Worm (Caenorhabditis elegans) whole organism, L2 larva: Measurements from ENCODE around the gene rap-2.

Experiments used
- C34F6.9 ChIP-seq: fragments of 150-350 bp; optimal IDR thresholded peaks from 2 replicates; lab custom pipeline; 2014; ENCODE audit warnings: missing biosample characterization, missing genetic modification characterization
- F13H6.1 ChIP-seq: sonication (generic microtip); optimal IDR thresholded peaks from 2 replicates; lab custom pipeline; 2016; ENCODE audit warnings: missing genetic modification characterization, missing compliant biosample characterization
- R02D3.7 ChIP-seq: fragments of 150-350 bp; optimal IDR thresholded peaks from 2 replicates; lab custom pipeline; 2014; ENCODE audit warnings: missing biosample characterization, missing genetic modification characterization
- Y55F3AM.14 ChIP-seq: fragments of 200-800 bp; sonication (Bioruptor generic); optimal IDR thresholded peaks from 2 replicates; lab custom pipeline; 2018; ENCODE audit warnings: mild to moderate bottlenecking, missing genetic modification characterization, missing compliant biosample characterization
- ZK546.5 ChIP-seq: sonication (generic microtip); optimal IDR thresholded peaks from 2 replicates; lab custom pipeline; 2017; ENCODE audit warnings: missing biosample characterization, missing genetic modification characterization
- alr-1 ChIP-seq: fragments of 150-350 bp; optimal IDR thresholded peaks from 2 replicates; lab custom pipeline; 2014; ENCODE audit warnings: missing biosample characterization, missing genetic modification characterization
- aly-2 ChIP-seq: fragments of 150-350 bp; optimal IDR thresholded peaks from 2 replicates; lab custom pipeline; 2014; ENCODE audit warnings: missing biosample characterization, missing genetic modification characterization
- ama-1 ChIP-seq: fragments of 150-350 bp; optimal IDR thresholded peaks from 2 replicates; lab custom pipeline; 2018; ENCODE audit warnings: inconsistent platforms
- blmp-1 ChIP-seq: sonication (generic microtip); optimal IDR thresholded peaks from 2 replicates; lab custom pipeline; 2017; ENCODE audit warnings: missing genetic modification characterization, mild to moderate bottlenecking, missing compliant biosample characterization, antibody characterized with exemption, moderate library complexity; ENCODE audit not compliant: insufficient read depth
- ceh-82 ChIP-seq: fragments of 150-350 bp; optimal IDR thresholded peaks from 2 replicates; lab custom pipeline; 2014; ENCODE audit warnings: missing biosample characterization, missing genetic modification characterization
- crh-2 ChIP-seq: sonication (generic microtip); optimal IDR thresholded peaks from 2 replicates; lab custom pipeline; 2017; ENCODE audit warnings: missing biosample characterization, missing genetic modification characterization
- egl-27 ChIP-seq: sonication (generic microtip); optimal IDR thresholded peaks from 3 replicates; lab custom pipeline; 2017; ENCODE audit warnings: missing biosample characterization, missing genetic modification reagents, missing genetic modification characterization
- elt-1 ChIP-seq: fragments of 150-350 bp; optimal IDR thresholded peaks from 2 replicates; lab custom pipeline; 2014; ENCODE audit warnings: missing biosample characterization, missing genetic modification characterization
- fos-1 ChIP-seq: fragments of 150-350 bp; optimal IDR thresholded peaks from 2 replicates; lab custom pipeline; 2014; ENCODE audit warnings: missing biosample characterization, missing genetic modification characterization
- lin-11 ChIP-seq: fragments of 150-350 bp; sonication (generic microtip); optimal IDR thresholded peaks from 2 replicates; lab custom pipeline; 2014; ENCODE audit warnings: missing biosample characterization, missing genetic modification characterization, inconsistent platforms, mixed read lengths
- lin-13 ChIP-seq: fragments of 150-350 bp; optimal IDR thresholded peaks from 2 replicates; lab custom pipeline; 2014; ENCODE audit warnings: missing biosample characterization, missing genetic modification reagents, missing genetic modification characterization
- lin-39 ChIP-seq: fragments of 150-350 bp; optimal IDR thresholded peaks from 2 replicates; lab custom pipeline; 2014; ENCODE audit warnings: missing biosample characterization, missing genetic modification reagents, missing genetic modification characterization
- lsy-2 ChIP-seq, 2 experiments: fragments of 150-350 bp in 1 of 2; sonication (generic microtip) in 1 of 2; optimal IDR thresholded peaks; 2 replicates each; lab custom pipeline; 2014 to 2017; ENCODE audit warnings: missing biosample characterization in 2 of 2, missing genetic modification characterization in 2 of 2
- mab-5 ChIP-seq: fragments of 150-350 bp; optimal IDR thresholded peaks from 2 replicates; lab custom pipeline; 2014; ENCODE audit warnings: missing biosample characterization, missing genetic modification characterization
- mdl-1 ChIP-seq, 2 experiments: fragments of 150-350 bp in 1 of 2; sonication (generic microtip) in 1 of 2; optimal IDR thresholded peaks; 2 replicates each; lab custom pipeline; 2017; ENCODE audit warnings: missing biosample characterization in 2 of 2, missing genetic modification characterization in 2 of 2
- nhr-12 ChIP-seq: fragments of 150-350 bp; optimal IDR thresholded peaks from 2 replicates; lab custom pipeline; 2014; ENCODE audit warnings: missing biosample characterization, missing genetic modification characterization
- nhr-129 ChIP-seq: fragments of 150-350 bp; optimal IDR thresholded peaks from 2 replicates; lab custom pipeline; 2014; ENCODE audit warnings: missing biosample characterization, missing genetic modification characterization
- nhr-21 ChIP-seq: fragments of 150-350 bp; optimal IDR thresholded peaks from 2 replicates; lab custom pipeline; 2014; ENCODE audit warnings: missing biosample characterization, missing genetic modification characterization
- nhr-25 ChIP-seq: fragments of 150-350 bp; sonication (generic microtip); optimal IDR thresholded peaks from 3 replicates; lab custom pipeline; 2014; ENCODE audit warnings: missing biosample characterization, missing genetic modification characterization
- nhr-77 ChIP-seq: fragments of 150-350 bp; optimal IDR thresholded peaks from 2 replicates; lab custom pipeline; 2014; ENCODE audit warnings: missing biosample characterization, missing genetic modification characterization
- peb-1 ChIP-seq: fragments of 150-350 bp; optimal IDR thresholded peaks from 2 replicates; lab custom pipeline; 2014; ENCODE audit warnings: missing biosample characterization, missing genetic modification characterization
- sem-4 ChIP-seq: fragments of 150-350 bp; optimal IDR thresholded peaks from 2 replicates; lab custom pipeline; 2014; ENCODE audit warnings: missing biosample characterization, missing genetic modification reagents, missing genetic modification characterization
- sma-3 ChIP-seq: sonication (generic microtip); optimal IDR thresholded peaks from 2 replicates; lab custom pipeline; 2016; ENCODE audit warnings: missing genetic modification reagents, missing genetic modification characterization, missing compliant biosample characterization
- sma-9 ChIP-seq, 2 experiments: fragments of 150-350 bp in 1 of 2; sonication (generic microtip) in 1 of 2; optimal IDR thresholded peaks; 2 replicates each; lab custom pipeline; 2014 to 2016; ENCODE audit warnings: missing genetic modification characterization in 2 of 2, mild to moderate bottlenecking in 1 of 2, missing biosample characterization in 1 of 2, missing compliant biosample characterization in 1 of 2, missing genetic modification reagents in 1 of 2, moderate library complexity in 1 of 2
- snpc-4 ChIP-seq: fragments of 150-350 bp; optimal IDR thresholded peaks from 2 replicates; lab custom pipeline; 2014; ENCODE audit warnings: missing biosample characterization, missing genetic modification characterization
- unc-39 ChIP-seq: fragments of 150-350 bp; optimal IDR thresholded peaks from 2 replicates; lab custom pipeline; 2014; ENCODE audit warnings: missing biosample characterization, missing genetic modification characterization
- unc-55 ChIP-seq: fragments of 150-350 bp; sonication (generic microtip); optimal IDR thresholded peaks from 3 replicates; lab custom pipeline; 2014; ENCODE audit warnings: missing biosample characterization, missing genetic modification reagents, missing genetic modification characterization
- unc-62 ChIP-seq: fragments of 150-350 bp; optimal IDR thresholded peaks from 2 replicates; lab custom pipeline; 2014; ENCODE audit warnings: missing biosample characterization, missing genetic modification reagents, missing genetic modification characterization
- zag-1 ChIP-seq: fragments of 150-350 bp; optimal IDR thresholded peaks from 2 replicates; lab custom pipeline; 2014; ENCODE audit warnings: missing biosample characterization, missing genetic modification characterization
- ztf-1 ChIP-seq: fragments of 200-800 bp; sonication (Bioruptor generic); conservative IDR thresholded peaks from 2 replicates; pipeline ENCODE4 v1.3.6; 2022; ENCODE audit warnings: missing genetic modification characterization, missing compliant biosample characterization
- ztf-4 ChIP-seq: fragments of 150-350 bp; optimal IDR thresholded peaks from 2 replicates; lab custom pipeline; 2014; ENCODE audit warnings: missing biosample characterization, missing genetic modification characterization

rap-2 gene

ce11 chrV:15072738-15073137 lies 8.9 kb upstream of the rap-2 start:
- TF ChIP-seq nhr-12 (tag; lab: Kevin White, UChicago) (no peak), ama-1 (lab: Kevin White, UChicago) (no peak), aly-2 (tag; lab: Kevin White, UChicago) (no peak), sma-3 (GFP tag; lab: Kevin White, UChicago) (no peak), sem-4 (tag; lab: Kevin White, UChicago) (no peak), fos-1 (tag; lab: Kevin White, UChicago) (no peak), elt-1 (tag; lab: Kevin White, UChicago) (no peak), F13H6.1 (no peak), ztf-1 (GFP tag; lab: Robert Waterston, UW) (no peak)

ce11 chrV:15071015-15071810 lies 7.3 kb upstream of the rap-2 start, which contains the start of gene unc-76:
Gene unc-76, plus strand, starts transcription at chrV:15071760.
- TF ChIP-seq unc-62 (GFP tag; lab: Kevin White, UChicago) (peak; percentile 6), nhr-12 (tag; lab: Kevin White, UChicago) (no peak), blmp-1 (tag; lab: Kevin White, UChicago) (no peak), C34F6.9 (tag; lab: Kevin White, UChicago) (peak; percentile 96), peb-1 (no peak), egl-27 (peak; percentile 83), nhr-25 (tag; lab: Kevin White, UChicago) (peak; percentile 42), unc-55 (peak; percentile 58), sma-3 (GFP tag; lab: Kevin White, UChicago) (peak; percentile 33), ceh-82 (no peak), ztf-4 (tag; lab: Kevin White, UChicago) (peak; percentile 40), sma-9 (GFP tag; optimal IDR thresholded peaks at IDR 0.05; lab: Kevin White, UChicago) (peak; percentile 84), sma-9 (tag; optimal IDR thresholded peaks at IDR 0.05; lab: Kevin White, UChicago) (no peak), sem-4 (tag; lab: Kevin White, UChicago) (peak; percentile 25), nhr-129 (peak; percentile 92), F13H6.1 (peak; percentile 94), lin-39 (tag; lab: Kevin White, UChicago) (peak; percentile 47), nhr-77 (tag; lab: Kevin White, UChicago) (no peak), lsy-2 (tag; optimal IDR thresholded peaks at IDR 0.05; lab: Kevin White, UChicago) (peak; percentile 50 to 87), nhr-21 (tag; lab: Kevin White, UChicago) (peak; percentile 45), zag-1 (tag; lab: Kevin White, UChicago) (peak; percentile 79), fos-1 (tag; lab: Kevin White, UChicago) (peak; percentile 68), mab-5 (tag; lab: Kevin White, UChicago) (peak; percentile 86), snpc-4 (tag; lab: Kevin White, UChicago) (no peak), crh-2 (peak; percentile 88), mdl-1 (tag; optimal IDR thresholded peaks at IDR 0.05; lab: Kevin White, UChicago) (peak in 1 of 2 experiments; percentile 73), lin-13 (GFP tag; lab: Kevin White, UChicago) (peak; percentile 75), R02D3.7 (tag; lab: Kevin White, UChicago) (peak; percentile 13), alr-1 (tag; lab: Kevin White, UChicago) (no peak), Y55F3AM.14 (peak; percentile 77), unc-39 (peak; percentile 28)

ce11 chrV:15069435-15069985 lies 5.6 kb upstream of the rap-2 start:
- TF ChIP-seq ZK546.5 (tag; lab: Kevin White, UChicago) (no peak), peb-1 (no peak), ztf-1 (GFP tag; lab: Robert Waterston, UW) (no peak), lin-11 (no peak), lsy-2 (tag; optimal IDR thresholded peaks at IDR 0.05; lab: Kevin White, UChicago) (peak in 1 of 2 experiments; percentile 70)
- TF ChIP-seq, all 48 proteins: peak for 1
